Worm (Caenorhabditis elegans): Measurements from ENCODE around the gene Y116A8C.38.

Gene Y116A8C.38

ce11 chrIV:17108200-17108599 lies 23.1 kb upstream of the Y116A8C.38 start (continued):
- no peak for TF ChIP-seq ama-1 (optimal IDR thresholded peaks at IDR 0.05)
- TF ChIP-seq ceh-19 (GFP tag; optimal IDR thresholded peaks at IDR 0.05): no peak
- no peak for TF ChIP-seq lin-11 (tag; optimal IDR thresholded peaks at IDR 0.05)
- no peak for TF ChIP-seq sdc-2 (tag; optimal IDR thresholded peaks at IDR 0.05)
- TF ChIP-seq ceh-31 (tag; optimal IDR thresholded peaks at IDR 0.05): peak; percentile 76
- no peak for TF ChIP-seq ceh-14 (tag; optimal IDR thresholded peaks at IDR 0.05)
- TF ChIP-seq unc-3 (GFP tag; conservative IDR thresholded peaks at IDR 0.05): no peak
- TF ChIP-seq unc-3 (tag; optimal IDR thresholded peaks at IDR 0.05): no peak
- TF ChIP-seq tbx-7 (tag; optimal IDR thresholded peaks at IDR 0.05): peak; percentile 75
- TF ChIP-seq ceh-45 (GFP tag; IDR thresholded peaks at IDR 0.05): no peak
- TF ChIP-seq ceh-30 (tag; optimal IDR thresholded peaks at IDR 0.05): no peak
- no peak for TF ChIP-seq pqm-1 (tag; optimal IDR thresholded peaks at IDR 0.05)
- TF ChIP-seq elt-4 (tag; optimal IDR thresholded peaks at IDR 0.05): no peak
- TF ChIP-seq sox-4 (tag; optimal IDR thresholded peaks at IDR 0.05): no peak
- TF ChIP-seq Y22D7AL.16 (tag; optimal IDR thresholded peaks at IDR 0.05): no peak
- TF ChIP-seq zip-5 (tag; optimal IDR thresholded peaks at IDR 0.05): peak; percentile 80

ce11 chrIV:17108805-17109204 lies 22.5 kb upstream of the Y116A8C.38 start:
- TF ChIP-seq nfya-1 (tag; optimal IDR thresholded peaks at IDR 0.05): peak; percentile 79
- TF ChIP-seq ceh-24 (tag; optimal IDR thresholded peaks at IDR 0.05): no peak

- TF ChIP-seq ref-2 (tag; optimal IDR thresholded peaks at IDR 0.05): no peak
- TF ChIP-seq che-1 (tag; optimal IDR thresholded peaks at IDR 0.05): no peak
- TF ChIP-seq ceh-2 (tag; optimal IDR thresholded peaks at IDR 0.05): no peak
- no peak for TF ChIP-seq pha-4 (tag; optimal IDR thresholded peaks at IDR 0.05)
- peak; percentile 91 for TF ChIP-seq nfya-1 (tag; optimal IDR thresholded peaks at IDR 0.05)
- TF ChIP-seq K09A11.1 (tag; optimal IDR thresholded peaks at IDR 0.05; ENCODE audit: insufficient read depth): no peak
Observed at ce11 chrIV:17109436-17109835, 21.9 kb upstream of the Y116A8C.38 start.

- TF ChIP-seq C38D4.7 (GFP tag; optimal IDR thresholded peaks at IDR 0.05) (no peak), lin-11 (tag; optimal IDR thresholded peaks at IDR 0.05) (no peak), hlh-13 (GFP tag; optimal IDR thresholded peaks at IDR 0.05) (no peak), unc-55 (GFP tag; optimal IDR thresholded peaks at IDR 0.05) (no peak), F13H6.1 (tag; optimal IDR thresholded peaks at IDR 0.05) (no peak), ceh-14 (tag; optimal IDR thresholded peaks at IDR 0.05) (no peak), ceh-45 (GFP tag; IDR thresholded peaks at IDR 0.05) (no peak), npax-4 (tag; optimal IDR thresholded peaks at IDR 0.05) (no peak), zip-5 (tag; optimal IDR thresholded peaks at IDR 0.05) (no peak), sdc-2 (tag; optimal IDR thresholded peaks at IDR 0.05) (no peak), K02D7.2 (tag; optimal IDR thresholded peaks at IDR 0.05) (no peak), che-1 (tag; optimal IDR thresholded peaks at IDR 0.05) (no peak), gmeb-2 (tag; optimal IDR thresholded peaks at IDR 0.05) (no peak)
Observed at ce11 chrIV:17110882-17111281, 20.5 kb upstream of the Y116A8C.38 start, which contains the start of gene sfa-1. sfa-1 (minus strand) TSS chrIV:17110982.

- TF ChIP-seq eyg-1 (tag; optimal IDR thresholded peaks at IDR 0.05): no peak
- TF ChIP-seq pqm-1 (tag; optimal IDR thresholded peaks at IDR 0.05): no peak
- TF ChIP-seq npax-4 (tag; optimal IDR thresholded peaks at IDR 0.05): no peak
- TF ChIP-seq fax-1 (tag; optimal IDR thresholded peaks at IDR 0.05): no peak
- TF ChIP-seq lin-11 (tag; optimal IDR thresholded peaks at IDR 0.05): no peak
- no peak for TF ChIP-seq ceh-9 (tag; optimal IDR thresholded peaks at IDR 0.05)
- no peak for TF ChIP-seq nfya-1 (tag; optimal IDR thresholded peaks at IDR 0.05)
- TF ChIP-seq hlh-6 (tag; optimal IDR thresholded peaks at IDR 0.05): no peak
- no peak for TF ChIP-seq syd-9 (tag; optimal IDR thresholded peaks at IDR 0.05)
- TF ChIP-seq ets-4 (tag; optimal IDR thresholded peaks at IDR 0.05): no peak
- TF ChIP-seq ceh-19 (GFP tag; optimal IDR thresholded peaks at IDR 0.05): no peak
- no peak for TF ChIP-seq K02D7.2 (tag; optimal IDR thresholded peaks at IDR 0.05)
- no peak for TF ChIP-seq tbx-7 (tag; optimal IDR thresholded peaks at IDR 0.05)
- no peak for TF ChIP-seq nhr-232 (tag; optimal IDR thresholded peaks at IDR 0.05)
- TF ChIP-seq rnt-1 (tag; optimal IDR thresholded peaks at IDR 0.05): no peak
- TF ChIP-seq pha-4 (tag; optimal IDR thresholded peaks at IDR 0.05): no peak
- TF ChIP-seq zip-5 (tag; optimal IDR thresholded peaks at IDR 0.05): no peak
- no peak for TF ChIP-seq nhr-11 (tag; optimal IDR thresholded peaks at IDR 0.05)
- no peak for TF ChIP-seq unc-55 (GFP tag; optimal IDR thresholded peaks at IDR 0.05)
Observed at ce11 chrIV:17111813-17112212, 19.5 kb upstream of the Y116A8C.38 start, which contains the start of gene Y116A8C.33. Y116A8C.33 (plus strand) TSS chrIV:17112113.
